Worm (Caenorhabditis elegans) whole organism, midembryonic: ENCODE measurements around the gene sssh-1.

Source experiments
- T22C8.4 ChIP-seq: fragments of 200-800 bp; sonication (Bioruptor generic); IDR thresholded peaks from 2 replicates; pipeline ENCODE4 v1.3.6; 2022; ENCODE audit warnings: missing genetic modification characterization, missing compliant biosample characterization
- cog-1 ChIP-seq: sonication (generic microtip); optimal IDR thresholded peaks from 2 replicates; lab custom pipeline; 2016; ENCODE audit warnings: missing genetic modification characterization, missing compliant biosample characterization
- flt-1 ChIP-seq: fragments of 200-800 bp; sonication (Bioruptor generic); IDR thresholded peaks from 2 replicates; pipeline ENCODE4 v1.3.6; 2022; ENCODE audit warnings: missing genetic modification characterization, missing compliant biosample characterization
- klf-2 ChIP-seq: fragments of 200-800 bp; sonication (Bioruptor generic); conservative IDR thresholded peaks from 2 replicates; pipeline ENCODE4 v1.3.6; 2022; ENCODE audit warnings: missing genetic modification reagents, missing genetic modification characterization, missing compliant biosample characterization
- med-1 ChIP-seq: sonication (generic microtip); optimal IDR thresholded peaks from 2 replicates; lab custom pipeline; 2017; ENCODE audit warnings: missing genetic modification characterization, mild to moderate bottlenecking, missing compliant biosample characterization, antibody characterized with exemption, missing genetic modification reagents; ENCODE audit not compliant: insufficient read depth
- ref-1 ChIP-seq: fragments of 200-800 bp; sonication (Bioruptor generic); conservative IDR thresholded peaks from 2 replicates; pipeline ENCODE4 v1.3.6; 2022; ENCODE audit warnings: missing genetic modification reagents, missing genetic modification characterization, missing compliant biosample characterization
- tab-1 ChIP-seq: fragments of 200-800 bp; sonication (Bioruptor generic); IDR thresholded peaks from 2 replicates; pipeline ENCODE4 v1.3.6; 2022; ENCODE audit warnings: missing genetic modification characterization, missing compliant biosample characterization
- ztf-23 ChIP-seq: fragments of 200-800 bp; sonication (Bioruptor generic); IDR thresholded peaks from 2 replicates; pipeline ENCODE4 v1.3.6; 2022; ENCODE audit warnings: missing genetic modification reagents, missing genetic modification characterization, missing compliant biosample characterization
- ztf-29 ChIP-seq: fragments of 200-800 bp; sonication (Bioruptor generic); IDR thresholded peaks from 2 replicates; pipeline ENCODE4 v1.3.6; 2022; ENCODE audit warnings: missing genetic modification reagents, missing genetic modification characterization, missing compliant biosample characterization

Gene sssh-1

ce11 chrX:14875668-14876067, at the start of gene sssh-1:
sssh-1 (plus strand) TSS chrX:14875968.
- TF ChIP-seq cog-1 (tag; lab: Kevin White, UChicago) (no peak), tab-1 (no peak), T22C8.4 (no peak), med-1 (GFP tag; lab: Kevin White, UChicago) (no peak), ref-1 (GFP tag; lab: Robert Waterston, UW) (no peak), ztf-23 (no peak), klf-2 (GFP tag; lab: Robert Waterston, UW) (no peak), flt-1 (GFP tag; lab: Robert Waterston, UW) (no peak), ztf-29 (GFP tag; lab: Robert Waterston, UW) (no peak)

ce11 chrX:14828766-14829165, 47.0 kb upstream of the sssh-1 start:
- TF ChIP-seq flt-1 (GFP tag; lab: Robert Waterston, UW) (no peak), tab-1 (no peak), ref-1 (GFP tag; lab: Robert Waterston, UW) (no peak)

- TF ChIP-seq ztf-29 (GFP tag; lab: Robert Waterston, UW) (no peak), T22C8.4 (no peak), tab-1 (no peak), klf-2 (GFP tag; lab: Robert Waterston, UW) (no peak), ztf-23 (no peak), ref-1 (GFP tag; lab: Robert Waterston, UW) (no peak), flt-1 (GFP tag; lab: Robert Waterston, UW) (no peak), cog-1 (tag; lab: Kevin White, UChicago) (no peak)
Measured at ce11 chrX:14831531-14831930, 44.2 kb upstream of the sssh-1 start, which contains the start of gene dpf-2. dpf-2 (plus strand) TSS chrX:14831831.

- TF ChIP-seq ref-1 (GFP tag; lab: Robert Waterston, UW) (no peak), med-1 (GFP tag; lab: Kevin White, UChicago) (no peak), ztf-23 (no peak)
Measured at ce11 chrX:14838339-14838738, 37.4 kb upstream of the sssh-1 start.

ce11 chrX:14841030-14841429, 34.7 kb upstream of the sssh-1 start:
- TF ChIP-seq flt-1 (GFP tag; lab: Robert Waterston, UW) (peak; percentile 47; the same call in 1 of the 2 replicates), T22C8.4 (no peak), ztf-23 (0 out of 2 replicates have a peak, but pooled peaks have one; percentile 42), cog-1 (tag; lab: Kevin White, UChicago) (peak; percentile 75), klf-2 (GFP tag; lab: Robert Waterston, UW) (no peak), ref-1 (GFP tag; lab: Robert Waterston, UW) (no peak), tab-1 (no peak), ztf-29 (GFP tag; lab: Robert Waterston, UW) (0 out of 2 replicates have a peak, but pooled peaks have one; percentile 7), med-1 (GFP tag; lab: Kevin White, UChicago) (no peak)

- TF ChIP-seq T22C8.4 = no peak
- TF ChIP-seq tab-1 = no peak
- no peak for TF ChIP-seq klf-2 (GFP tag; lab: Robert Waterston, UW)
- no peak for TF ChIP-seq med-1 (GFP tag; lab: Kevin White, UChicago)
- no peak for TF ChIP-seq cog-1 (tag; lab: Kevin White, UChicago)
- no peak for TF ChIP-seq flt-1 (GFP tag; lab: Robert Waterston, UW)
- TF ChIP-seq ztf-29 (GFP tag; lab: Robert Waterston, UW) = no peak
- TF ChIP-seq ztf-23 = no peak
- no peak for TF ChIP-seq ref-1 (GFP tag; lab: Robert Waterston, UW)
Measured at ce11 chrX:14842846-14843369, 32.9 kb upstream of the sssh-1 start.

ce11 chrX:14844481-14844880, 31.3 kb upstream of the sssh-1 start:
- TF ChIP-seq flt-1 (GFP tag; lab: Robert Waterston, UW) (no peak), klf-2 (GFP tag; lab: Robert Waterston, UW) (no peak), ztf-29 (GFP tag; lab: Robert Waterston, UW) (no peak), T22C8.4 (no peak), med-1 (GFP tag; lab: Kevin White, UChicago) (no peak), ztf-23 (no peak), tab-1 (no peak), cog-1 (tag; lab: Kevin White, UChicago) (no peak), ref-1 (GFP tag; lab: Robert Waterston, UW) (no peak)

- TF ChIP-seq T22C8.4 (no peak), cog-1 (tag; lab: Kevin White, UChicago) (no peak), ref-1 (GFP tag; lab: Robert Waterston, UW) (no peak), flt-1 (GFP tag; lab: Robert Waterston, UW) (no peak), tab-1 (no peak), ztf-23 (no peak), med-1 (GFP tag; lab: Kevin White, UChicago) (no peak), klf-2 (GFP tag; lab: Robert Waterston, UW) (no peak), ztf-29 (GFP tag; lab: Robert Waterston, UW) (no peak)
Measured at ce11 chrX:14845637-14846036, 30.1 kb upstream of the sssh-1 start, which contains the start of gene egrh-1. egrh-1 (plus strand) TSS chrX:14845937.

ce11 chrX:14849054-14849453, 26.7 kb upstream of the sssh-1 start, which contains the start of gene acd-3:
acd-3 (plus strand) TSS chrX:14849275.
- TF ChIP-seq flt-1 (GFP tag; lab: Robert Waterston, UW) (no peak), ref-1 (GFP tag; lab: Robert Waterston, UW) (no peak), tab-1 (no peak), ztf-29 (GFP tag; lab: Robert Waterston, UW) (no peak), med-1 (GFP tag; lab: Kevin White, UChicago) (no peak), cog-1 (tag; lab: Kevin White, UChicago) (no peak), klf-2 (GFP tag; lab: Robert Waterston, UW) (no peak), ztf-23 (no peak), T22C8.4 (no peak)

ce11 chrX:14851904-14852303, 23.9 kb upstream of the sssh-1 start:
- no peak for TF ChIP-seq klf-2 (GFP tag; lab: Robert Waterston, UW)
- TF ChIP-seq ref-1 (GFP tag; lab: Robert Waterston, UW) = no peak
- no peak for TF ChIP-seq ztf-29 (GFP tag; lab: Robert Waterston, UW)
- no peak for TF ChIP-seq T22C8.4
- no peak for TF ChIP-seq tab-1
- no peak for TF ChIP-seq ztf-23
- no peak for TF ChIP-seq med-1 (GFP tag; lab: Kevin White, UChicago)
- TF ChIP-seq flt-1 (GFP tag; lab: Robert Waterston, UW) = no peak
- no peak for TF ChIP-seq cog-1 (tag; lab: Kevin White, UChicago)
